Fruit fly (Drosophila melanogaster) whole organism, embryonic: ENCODE results near the gene Ogdh.

Experiments used
- Atf-2 ChIP-seq: fragments of 200-800 bp; sonication (Bioruptor generic); optimal IDR thresholded peaks from 2 replicates; lab custom pipeline; 2016; ENCODE audit warnings: missing biosample characterization, missing genetic modification characterization
- B-H2 ChIP-seq: fragments of 200-800 bp; sonication (Bioruptor generic); optimal IDR thresholded peaks from 2 replicates; lab custom pipeline; 2018; ENCODE audit warnings: missing biosample characterization, mild to moderate bottlenecking, missing genetic modification characterization
- Bgb ChIP-seq: fragments of 200-800 bp; sonication (Bioruptor generic); IDR thresholded peaks from 2 replicates; pipeline ENCODE4 v1.3.6; 2022; ENCODE audit warnings: missing biosample characterization, missing genetic modification characterization; ENCODE audit not compliant: partially characterized antibody
- Blimp-1 ChIP-seq: fragments of 200-800 bp; sonication (Bioruptor generic); optimal IDR thresholded peaks from 3 replicates; lab custom pipeline; 2018; ENCODE audit warnings: missing biosample characterization, missing genetic modification characterization, mild to moderate bottlenecking, moderate library complexity, missing genetic modification reagents
- C15 ChIP-seq: fragments of 200-800 bp; sonication (Bioruptor generic); IDR thresholded peaks from 3 replicates; pipeline ENCODE4 v1.3.6; 2022; ENCODE audit warnings: missing biosample characterization, missing genetic modification characterization
- CG10543 ChIP-seq: fragments of 200-800 bp; sonication (Bioruptor generic); optimal IDR thresholded peaks from 3 replicates; lab custom pipeline; 2017; ENCODE audit warnings: missing biosample characterization, mild to moderate bottlenecking, missing genetic modification characterization, moderate library complexity
- CG11247 ChIP-seq: fragments of 200-800 bp; sonication (Bioruptor generic); IDR thresholded peaks from 2 replicates; pipeline ENCODE4 v1.3.6; 2022; ENCODE audit warnings: missing biosample characterization, missing genetic modification characterization
- CG11696 ChIP-seq: fragments of 200-800 bp; sonication (Bioruptor generic); IDR thresholded peaks from 2 replicates; pipeline ENCODE4 v1.3.6; 2022; ENCODE audit warnings: missing biosample characterization, missing genetic modification characterization
- CG13123 ChIP-seq: fragments of 200-800 bp; sonication (Bioruptor generic); optimal IDR thresholded peaks from 2 replicates; lab custom pipeline; 2016; ENCODE audit warnings: missing biosample characterization, missing genetic modification characterization
- CG14441 ChIP-seq: fragments of 200-800 bp; sonication (Bioruptor generic); IDR thresholded peaks from 2 replicates; pipeline ENCODE4 v1.3.6; 2022; ENCODE audit warnings: missing biosample characterization, missing genetic modification characterization
- CG2199 ChIP-seq: fragments of 200-800 bp; sonication (Bioruptor generic); IDR thresholded peaks from 3 replicates; pipeline ENCODE4 v1.3.6; 2022; ENCODE audit warnings: missing biosample characterization, missing genetic modification characterization
- CG32532 ChIP-seq: fragments of 200-800 bp; sonication (Bioruptor generic); IDR thresholded peaks from 2 replicates; pipeline ENCODE4 v1.3.6; 2022; ENCODE audit warnings: missing biosample characterization, missing genetic modification characterization
- CG3995 ChIP-seq: fragments of 200-800 bp; sonication (Bioruptor generic); optimal IDR thresholded peaks from 3 replicates; lab custom pipeline; 2016; ENCODE audit warnings: missing biosample characterization, missing genetic modification characterization
- CG4424 ChIP-seq: fragments of 200-800 bp; sonication (Bioruptor generic); optimal IDR thresholded peaks from 3 replicates; lab custom pipeline; 2016; ENCODE audit warnings: missing biosample characterization, missing genetic modification characterization
- CG6791 ChIP-seq: fragments of 200-800 bp; sonication (Bioruptor generic); IDR thresholded peaks from 3 replicates; pipeline ENCODE4 v1.3.6; 2022; ENCODE audit warnings: missing biosample characterization, missing genetic modification characterization; ENCODE audit not compliant: partially characterized antibody
- CG8290 ChIP-seq, 3 experiments: fragments of 200-800 bp; sonication (Bioruptor generic); optimal IDR thresholded peaks; 2 replicates each; lab custom pipeline; 2016 to 2019; ENCODE audit warnings: missing biosample characterization in 3 of 3, missing genetic modification characterization in 3 of 3, mild to moderate bottlenecking in 2 of 3, moderate library complexity in 1 of 3
- CG9932 ChIP-seq: fragments of 200-800 bp; sonication (Bioruptor generic); IDR thresholded peaks from 2 replicates; pipeline ENCODE4 v1.3.6; 2022; ENCODE audit warnings: missing biosample characterization, missing genetic modification characterization
- CoRest ChIP-seq: fragments of 200-800 bp; sonication (Bioruptor generic); optimal IDR thresholded peaks from 3 replicates; lab custom pipeline; 2018; ENCODE audit warnings: missing biosample characterization, mild to moderate bottlenecking, missing genetic modification characterization, moderate library complexity
- Dbx ChIP-seq: fragments of 200-800 bp; sonication (Bioruptor generic); IDR thresholded peaks from 3 replicates; pipeline ENCODE4 v1.3.6; 2022; ENCODE audit warnings: missing biosample characterization, missing genetic modification characterization
- Dll ChIP-seq: fragments of 200-800 bp; sonication (Bioruptor generic); IDR thresholded peaks from 4 replicates; pipeline ENCODE4 v1.3.6; 2022; ENCODE audit warnings: missing biosample characterization, missing genetic modification characterization; ENCODE audit not compliant: partially characterized antibody
- Hmr ChIP-seq: fragments of 200-800 bp; sonication (Bioruptor generic); optimal IDR thresholded peaks from 3 replicates; lab custom pipeline; 2017; ENCODE audit warnings: mild to moderate bottlenecking, missing biosample characterization, missing genetic modification reagents, missing genetic modification characterization
- Med ChIP-seq: fragments of 200-800 bp; sonication (Bioruptor generic); peaks from one replicate; lab custom pipeline; 2016; ENCODE audit warnings: missing biosample characterization, missing genetic modification characterization, mild to moderate bottlenecking, inconsistent platforms, moderate library complexity
- Myb ChIP-seq: fragments of 200-800 bp; sonication (Bioruptor generic); optimal IDR thresholded peaks from 2 replicates; lab custom pipeline; 2016; ENCODE audit warnings: missing biosample characterization, missing genetic modification characterization
- Rfx ChIP-seq: fragments of 200-800 bp; sonication (Bioruptor generic); IDR thresholded peaks from 2 replicates; pipeline ENCODE4 v1.3.6; 2022; ENCODE audit warnings: missing biosample characterization, missing genetic modification characterization
- Vsx1 ChIP-seq: fragments of 200-800 bp; sonication (Bioruptor generic); optimal IDR thresholded peaks from 2 replicates; lab custom pipeline; 2017; ENCODE audit warnings: missing biosample characterization, mild to moderate bottlenecking, missing genetic modification characterization, missing genetic modification reagents
- al ChIP-seq: fragments of 200-800 bp; sonication (Bioruptor generic); IDR thresholded peaks from 2 replicates; pipeline ENCODE4 v1.3.6; 2022; ENCODE audit warnings: missing biosample characterization, missing genetic modification characterization
- chinmo ChIP-seq: fragments of 200-800 bp; sonication (Bioruptor generic); IDR thresholded peaks from 4 replicates; pipeline ENCODE4 v1.3.6; 2022; ENCODE audit warnings: missing biosample characterization, missing genetic modification characterization; ENCODE audit not compliant: partially characterized antibody
- croc ChIP-seq: fragments of 200-800 bp; sonication (Bioruptor generic); conservative IDR thresholded peaks from 3 replicates; pipeline ENCODE4 v1.3.6; 2022; ENCODE audit warnings: missing biosample characterization, missing genetic modification characterization
- cwo ChIP-seq: fragments of 200-800 bp; sonication (Bioruptor generic); optimal IDR thresholded peaks from 3 replicates; lab custom pipeline; 2017; ENCODE audit warnings: missing biosample characterization, missing genetic modification characterization, mild to moderate bottlenecking, moderate library complexity, missing genetic modification reagents
- exex ChIP-seq: fragments of 200-800 bp; sonication (Bioruptor generic); optimal IDR thresholded peaks from 4 replicates; lab custom pipeline; 2018; ENCODE audit warnings: missing biosample characterization, mild to moderate bottlenecking, missing genetic modification characterization, moderate library complexity
- hb ChIP-seq: fragments of 200-800 bp; sonication (Bioruptor generic); IDR thresholded peaks from 3 replicates; pipeline ENCODE4 v1.3.6; 2022; ENCODE audit warnings: missing biosample characterization, missing genetic modification characterization; ENCODE audit not compliant: partially characterized antibody
- lab ChIP-seq: fragments of 200-800 bp; sonication (Bioruptor generic); optimal IDR thresholded peaks from 3 replicates; lab custom pipeline; 2017; ENCODE audit warnings: missing biosample characterization, missing genetic modification characterization, mild to moderate bottlenecking, moderate library complexity, missing genetic modification reagents
- luna ChIP-seq: fragments of 200-800 bp; sonication (Bioruptor generic); optimal IDR thresholded peaks from 2 replicates; lab custom pipeline; 2016; ENCODE audit warnings: missing biosample characterization, missing genetic modification characterization
- mirr ChIP-seq: fragments of 200-800 bp; sonication (Bioruptor generic); optimal IDR thresholded peaks from 3 replicates; lab custom pipeline; 2018; ENCODE audit warnings: missing biosample characterization, mild to moderate bottlenecking, missing genetic modification characterization
- nerfin-2 ChIP-seq: fragments of 200-800 bp; sonication (Bioruptor generic); IDR thresholded peaks from 2 replicates; pipeline ENCODE4 v1.3.6; 2022; ENCODE audit warnings: missing biosample characterization, missing genetic modification characterization; ENCODE audit not compliant: partially characterized antibody
- rib ChIP-seq: fragments of 200-800 bp; sonication (Bioruptor generic); IDR thresholded peaks from 2 replicates; pipeline ENCODE4 v1.3.6; 2022; ENCODE audit warnings: missing biosample characterization, missing genetic modification characterization
- sens ChIP-seq: fragments of 200-800 bp; sonication (Bioruptor generic); peaks from one replicate; lab custom pipeline; 2016; ENCODE audit warnings: missing biosample characterization, missing genetic modification characterization
- sens-2 ChIP-seq: fragments of 200-800 bp; sonication (Bioruptor generic); IDR thresholded peaks from 2 replicates; pipeline ENCODE4 v1.3.6; 2022; ENCODE audit warnings: missing biosample characterization, missing genetic modification characterization
- seq ChIP-seq: fragments of 200-800 bp; sonication (Bioruptor generic); IDR thresholded peaks from 2 replicates; pipeline ENCODE4 v1.3.6; 2022; ENCODE audit warnings: missing biosample characterization, missing genetic modification characterization
- slbo ChIP-seq: fragments of 200-800 bp; sonication (Bioruptor generic); IDR thresholded peaks from 2 replicates; pipeline ENCODE4 v1.3.6; 2022; ENCODE audit warnings: missing biosample characterization, missing genetic modification characterization
- sob ChIP-seq: fragments of 200-800 bp; sonication (Bioruptor generic); IDR thresholded peaks from 2 replicates; pipeline ENCODE4 v1.3.6; 2022; ENCODE audit warnings: missing biosample characterization, missing genetic modification characterization
- sug ChIP-seq: fragments of 200-800 bp; optimal IDR thresholded peaks from 2 replicates; lab custom pipeline; 2019; ENCODE audit warnings: missing biosample characterization, mild to moderate bottlenecking, missing genetic modification characterization, moderate library complexity

Gene Ogdh

dm6 chr3L:17007945-17008344, 53.3 kb downstream of the Ogdh start:
- TF ChIP-seq Bgb (GFP tag; lab: Robert Waterston, UW) (no peak), CG3995 (GFP tag; lab: Kevin White, UChicago) (peak; percentile 6), CG4424 (GFP tag; lab: Kevin White, UChicago) (no peak)

- TF ChIP-seq CG11696 (GFP tag; lab: Robert Waterston, UW) = peak; percentile 74
- peak; percentile 54 for TF ChIP-seq Vsx1
- 0 out of 4 replicates have a peak, but pooled peaks have one; percentile 21 for TF ChIP-seq Dll
- peak; percentile 25 for TF ChIP-seq CG10543 (GFP tag; lab: Kevin White, UChicago)
- peak; percentile 35 for TF ChIP-seq sens
- no peak for TF ChIP-seq CG8290 (GFP tag; optimal IDR thresholded peaks at IDR 0.05; lab: Kevin White, UChicago)
- TF ChIP-seq CG8290 (tag; optimal IDR thresholded peaks at IDR 0.05; lab: Kevin White, UChicago) = peak in 1 of 2 experiments; percentile 59
- peak; percentile 87 for TF ChIP-seq cwo (GFP tag; lab: Kevin White, UChicago)
- TF ChIP-seq Dbx = 0 out of 3 replicates have a peak, but pooled peaks have one; percentile 19
- peak; percentile 48 for TF ChIP-seq mirr
- no peak for TF ChIP-seq nerfin-2
- TF ChIP-seq lab = peak; percentile 15
- TF ChIP-seq rib = peak; percentile 34; the same call in 1 of the 2 replicates
- TF ChIP-seq B-H2 (GFP tag; lab: Kevin White, UChicago) = peak; percentile 36
- TF ChIP-seq Hmr = peak; percentile 14
- peak; percentile 32; the same call in 1 of the 2 replicates for TF ChIP-seq sens-2
- 0 out of 4 replicates have a peak, but pooled peaks have one; percentile 6 for TF ChIP-seq chinmo
- TF ChIP-seq CoRest = no peak
- 0 out of 2 replicates have a peak, but pooled peaks have one; percentile 14 for TF ChIP-seq seq (GFP tag; lab: Robert Waterston, UW)
- peak; percentile 55; the same call in 1 of the 2 replicates for TF ChIP-seq CG32532
- no peak for TF ChIP-seq croc
- no peak for TF ChIP-seq Atf-2 (GFP tag; lab: Kevin White, UChicago)
- 0 out of 2 replicates have a peak, but pooled peaks have one; percentile 31 for TF ChIP-seq CG11247 (GFP tag; lab: Robert Waterston, UW)
- TF ChIP-seq CG9932 (GFP tag; lab: Robert Waterston, UW) = peak; percentile 37; the same call in 1 of the 2 replicates
- TF ChIP-seq sug = peak; percentile 78
- 0 out of 3 replicates have a peak, but pooled peaks have one; percentile 24 for TF ChIP-seq C15
- no peak for TF ChIP-seq hb (GFP tag; lab: Robert Waterston, UW)
- no peak for TF ChIP-seq luna (GFP tag; lab: Kevin White, UChicago)
- TF ChIP-seq CG13123 (GFP tag; lab: Kevin White, UChicago) = no peak
- TF ChIP-seq sob (GFP tag; lab: Robert Waterston, UW) = peak; percentile 12; the same call in 1 of the 2 replicates
- TF ChIP-seq Blimp-1 (GFP tag; lab: Kevin White, UChicago) = no peak
- peak; percentile 40; the same call in 1 of the 2 replicates for TF ChIP-seq CG14441
- no peak for TF ChIP-seq Myb (GFP tag; lab: Kevin White, UChicago)
- no peak for TF ChIP-seq CG6791
- TF ChIP-seq exex (tag; lab: Kevin White, UChicago) = peak; percentile 84
- peak; percentile 11; the same call in 1 of the 2 replicates for TF ChIP-seq al
- peak; percentile 72 for TF ChIP-seq Med (GFP tag; lab: Kevin White, UChicago)
- 0 out of 3 replicates have a peak, but pooled peaks have one; percentile 54 for TF ChIP-seq CG2199 (GFP tag; lab: Robert Waterston, UW)
- 0 out of 2 replicates have a peak, but pooled peaks have one; percentile 15 for TF ChIP-seq slbo (GFP tag; lab: Robert Waterston, UW)
- peak; percentile 26; the same call in 1 of the 2 replicates for TF ChIP-seq Rfx (GFP tag; lab: Robert Waterston, UW)
Measured at dm6 chr3L:17008911-17009364, 54.3 kb downstream of the Ogdh start.
